Worm (Caenorhabditis elegans) whole organism, L3 larva: ENCODE results near the gene C10F3.7.

ENCODE experiments used
- R02D3.7 ChIP-seq: fragments of 150-350 bp; optimal IDR thresholded peaks from 2 replicates; lab custom pipeline; 2014; ENCODE audit warnings: missing biosample characterization, missing genetic modification characterization
- ceh-16 ChIP-seq: sonication (generic microtip); optimal IDR thresholded peaks from 2 replicates; lab custom pipeline; 2017; ENCODE audit warnings: missing biosample characterization, missing genetic modification characterization
- ceh-28 ChIP-seq: fragments of 150-350 bp; optimal IDR thresholded peaks from 2 replicates; lab custom pipeline; 2014; ENCODE audit warnings: missing biosample characterization, missing genetic modification reagents, missing genetic modification characterization
- ceh-82 ChIP-seq: fragments of 150-350 bp; optimal IDR thresholded peaks from 2 replicates; lab custom pipeline; 2014; ENCODE audit warnings: missing biosample characterization, missing genetic modification characterization
- daf-12 ChIP-seq: fragments of 150-350 bp; optimal IDR thresholded peaks from 2 replicates; lab custom pipeline; 2014; ENCODE audit warnings: missing biosample characterization, missing genetic modification reagents, missing genetic modification characterization
- egl-27 ChIP-seq: sonication (generic microtip); optimal IDR thresholded peaks from 4 replicates; lab custom pipeline; 2017; ENCODE audit warnings: missing biosample characterization, missing genetic modification reagents, missing genetic modification characterization
- egl-5 ChIP-seq: fragments of 150-350 bp; optimal IDR thresholded peaks from 2 replicates; lab custom pipeline; 2017; ENCODE audit warnings: missing biosample characterization, missing genetic modification reagents, missing genetic modification characterization, inconsistent platforms
- elt-1 ChIP-seq: fragments of 150-350 bp; optimal IDR thresholded peaks from 2 replicates; lab custom pipeline; 2014; ENCODE audit warnings: missing biosample characterization, missing genetic modification characterization
- elt-2 ChIP-seq: sonication (generic microtip); optimal IDR thresholded peaks from 2 replicates; lab custom pipeline; 2016; ENCODE audit warnings: missing genetic modification reagents, mild to moderate bottlenecking, missing genetic modification characterization, missing compliant biosample characterization
- elt-3 ChIP-seq, 3 experiments: fragments of 150-350 bp in 1 of 3; sonication (generic microtip) in 2 of 3; optimal IDR thresholded peaks; 2 replicates in 2 of 3; 4 replicates in 1 of 3; lab custom pipeline; 2014 to 2017; ENCODE audit warnings: missing biosample characterization in 3 of 3, missing genetic modification characterization in 3 of 3
- eor-1 ChIP-seq, 2 experiments: fragments of 150-350 bp; optimal IDR thresholded peaks; 2 replicates each; lab custom pipeline; 2014 to 2018; ENCODE audit warnings: missing biosample characterization in 2 of 2, missing genetic modification characterization in 2 of 2
- jun-1 ChIP-seq: fragments of 150-350 bp; optimal IDR thresholded peaks from 2 replicates; lab custom pipeline; 2014; ENCODE audit warnings: missing biosample characterization, missing genetic modification reagents, missing genetic modification characterization
- lin-15B ChIP-seq: fragments of 150-350 bp; optimal IDR thresholded peaks from 2 replicates; lab custom pipeline; 2014; ENCODE audit warnings: missing biosample characterization, missing genetic modification characterization
- lin-39 ChIP-seq: fragments of 150-350 bp; optimal IDR thresholded peaks from 2 replicates; lab custom pipeline; 2018; ENCODE audit warnings: missing biosample characterization, missing genetic modification reagents, missing genetic modification characterization
- nfya-1 ChIP-seq: sonication (generic microtip); optimal IDR thresholded peaks from 2 replicates; lab custom pipeline; 2017; ENCODE audit warnings: missing genetic modification characterization, mild to moderate bottlenecking, missing compliant biosample characterization, antibody characterized with exemption, moderate library complexity; ENCODE audit not compliant: insufficient read depth
- nhr-11 ChIP-seq: fragments of 150-350 bp; optimal IDR thresholded peaks from 2 replicates; lab custom pipeline; 2014; ENCODE audit warnings: missing biosample characterization, missing genetic modification characterization
- nhr-12 ChIP-seq: fragments of 150-350 bp; optimal IDR thresholded peaks from 2 replicates; lab custom pipeline; 2014; ENCODE audit warnings: missing biosample characterization, missing genetic modification characterization
- nhr-23 ChIP-seq: fragments of 150-350 bp; optimal IDR thresholded peaks from 2 replicates; lab custom pipeline; 2014; ENCODE audit warnings: missing biosample characterization, missing genetic modification reagents, missing genetic modification characterization
- nhr-237 ChIP-seq: fragments of 150-350 bp; optimal IDR thresholded peaks from 2 replicates; lab custom pipeline; 2014; ENCODE audit warnings: missing biosample characterization, missing genetic modification characterization
- nhr-25 ChIP-seq: sonication (generic microtip); optimal IDR thresholded peaks from 2 replicates; lab custom pipeline; 2017; ENCODE audit warnings: missing biosample characterization, missing genetic modification characterization
- nhr-28 ChIP-seq: fragments of 150-350 bp; optimal IDR thresholded peaks from 2 replicates; lab custom pipeline; 2014; ENCODE audit warnings: missing biosample characterization, missing genetic modification characterization
- nhr-43 ChIP-seq: sonication (generic microtip); optimal IDR thresholded peaks from 2 replicates; lab custom pipeline; 2016; ENCODE audit warnings: mild to moderate bottlenecking, missing genetic modification characterization, missing compliant biosample characterization; ENCODE audit not compliant: poor library complexity, severe bottlenecking
- nhr-67 ChIP-seq: fragments of 150-350 bp; optimal IDR thresholded peaks from 2 replicates; lab custom pipeline; 2014; ENCODE audit warnings: missing biosample characterization, missing genetic modification characterization
- nhr-77 ChIP-seq: fragments of 150-350 bp; optimal IDR thresholded peaks from 2 replicates; lab custom pipeline; 2014; ENCODE audit warnings: missing biosample characterization, missing genetic modification characterization
- pha-4 ChIP-seq: fragments of 150-350 bp; optimal IDR thresholded peaks from 2 replicates; lab custom pipeline; 2014; ENCODE audit warnings: missing biosample characterization, missing genetic modification reagents, missing genetic modification characterization
- pqm-1 ChIP-seq: fragments of 150-350 bp; optimal IDR thresholded peaks from 2 replicates; lab custom pipeline; 2017; ENCODE audit warnings: missing biosample characterization, missing genetic modification characterization, inconsistent platforms
- skn-1 ChIP-seq: fragments of 150-350 bp; optimal IDR thresholded peaks from 2 replicates; lab custom pipeline; 2014; ENCODE audit warnings: missing biosample characterization, missing genetic modification characterization
- tbx-2 ChIP-seq: sonication (generic microtip); optimal IDR thresholded peaks from 2 replicates; lab custom pipeline; 2016; ENCODE audit warnings: mild to moderate bottlenecking, missing genetic modification characterization, missing compliant biosample characterization
- unc-39 ChIP-seq: sonication (generic microtip); optimal IDR thresholded peaks from 4 replicates; lab custom pipeline; 2017; ENCODE audit warnings: missing biosample characterization, missing genetic modification characterization
- unc-62 ChIP-seq: fragments of 150-350 bp; sonication (generic microtip); optimal IDR thresholded peaks from 4 replicates; lab custom pipeline; 2014; ENCODE audit warnings: missing biosample characterization, missing genetic modification reagents, missing genetic modification characterization
- ztf-11 ChIP-seq: fragments of 150-350 bp; optimal IDR thresholded peaks from 2 replicates; lab custom pipeline; 2014; ENCODE audit warnings: missing biosample characterization, missing genetic modification characterization
- ztf-4 ChIP-seq: fragments of 150-350 bp; optimal IDR thresholded peaks from 2 replicates; lab custom pipeline; 2014; ENCODE audit warnings: missing biosample characterization, missing genetic modification characterization

C10F3.7 gene

ce11 chrV:6016097-6016496 is 29.4 kb upstream of the C10F3.7 start:
- peak; percentile 16 for TF ChIP-seq nhr-23 (tag; lab: Kevin White, UChicago)
- TF ChIP-seq unc-39 (tag; lab: Kevin White, UChicago), result no peak
- TF ChIP-seq, all 47 proteins: peak for 1

ce11 chrV:6015546-6016089 is 29.0 kb upstream of the C10F3.7 start:
- TF ChIP-seq elt-1 (no peak), nhr-67 (no peak), nhr-237 (tag; lab: Kevin White, UChicago) (no peak)

ce11 chrV:6012401-6012800 is 25.7 kb upstream of the C10F3.7 start:
- TF ChIP-seq ceh-82 (tag; lab: Kevin White, UChicago) (no peak), elt-2 (tag; lab: Kevin White, UChicago) (peak; percentile 45), jun-1 (tag; lab: Kevin White, UChicago) (no peak), tbx-2 (no peak), pqm-1 (peak; percentile 32), skn-1 (no peak)

ce11 chrV:6010642-6011041 is 24.0 kb upstream of the C10F3.7 start:
- TF ChIP-seq ceh-16 (tag; lab: Kevin White, UChicago), result no peak
- TF ChIP-seq ceh-28 (tag; lab: Kevin White, UChicago), result no peak
- no peak for TF ChIP-seq nhr-77 (tag; lab: Kevin White, UChicago)
- no peak for TF ChIP-seq ztf-11
- TF ChIP-seq jun-1 (tag; lab: Kevin White, UChicago), result peak; percentile 64

ce11 chrV:6007927-6008326 is 21.3 kb upstream of the C10F3.7 start:
- no peak for TF ChIP-seq ceh-82 (tag; lab: Kevin White, UChicago)
- no peak for TF ChIP-seq elt-3 (tag; optimal IDR thresholded peaks at IDR 0.05; lab: Kevin White, UChicago)
- no peak for TF ChIP-seq unc-39 (tag; lab: Kevin White, UChicago)
- no peak for TF ChIP-seq pha-4 (tag; lab: Kevin White, UChicago)
- no peak for TF ChIP-seq eor-1 (tag; optimal IDR thresholded peaks at IDR 0.05; lab: Kevin White, UChicago)
- TF ChIP-seq lin-39 (tag; lab: Kevin White, UChicago), result no peak
- TF ChIP-seq nhr-28 (tag; lab: Kevin White, UChicago), result no peak
- TF ChIP-seq nhr-11, result no peak
- TF ChIP-seq nhr-25, result no peak
- TF ChIP-seq nhr-67, result no peak
- TF ChIP-seq nhr-12 (tag; lab: Kevin White, UChicago), result no peak
- no peak for TF ChIP-seq egl-27 (tag; lab: Kevin White, UChicago)
- TF ChIP-seq R02D3.7 (tag; lab: Kevin White, UChicago), result no peak
- TF ChIP-seq nhr-43 (tag; lab: Kevin White, UChicago), result no peak
- TF ChIP-seq unc-62, result no peak
- TF ChIP-seq elt-1, result no peak
- TF ChIP-seq lin-15B (tag; lab: Kevin White, UChicago), result no peak
- TF ChIP-seq ztf-4, result no peak
- no peak for TF ChIP-seq pqm-1
- no peak for TF ChIP-seq nhr-23 (tag; lab: Kevin White, UChicago)
- TF ChIP-seq, all 47 proteins: peak for 0

ce11 chrV:6003301-6003700 is 16.6 kb upstream of the C10F3.7 start, which contains the start of gene fos-1:
TSS of gene fos-1 (plus strand) at chrV:6003601.
- TF ChIP-seq lin-15B (tag; lab: Kevin White, UChicago) (no peak), egl-5 (tag; lab: Kevin White, UChicago) (no peak), nhr-43 (tag; lab: Kevin White, UChicago) (no peak), nhr-77 (tag; lab: Kevin White, UChicago) (no peak), nfya-1 (tag; lab: Kevin White, UChicago) (no peak), pqm-1 (no peak), daf-12 (tag; lab: Kevin White, UChicago) (no peak), ztf-11 (no peak)
